Worm (Caenorhabditis elegans) whole organism, L3 larva: Measurements from ENCODE around the gene lpd-7.
A peak's percentile ranks its signal among the peaks of the same experiment; 100 is the strongest.

ENCODE experiments used
- R02D3.7 ChIP-seq: fragments of 150-350 bp; optimal IDR thresholded peaks from 2 replicates; lab custom pipeline; 2014; ENCODE audit warnings: missing biosample characterization, missing genetic modification characterization
- ZK546.5 ChIP-seq: sonication (generic microtip); optimal IDR thresholded peaks from 2 replicates; lab custom pipeline; 2017; ENCODE audit warnings: missing biosample characterization, missing genetic modification characterization
- aly-2 ChIP-seq: fragments of 150-350 bp; optimal IDR thresholded peaks from 2 replicates; lab custom pipeline; 2014; ENCODE audit warnings: missing biosample characterization, missing genetic modification characterization
- ama-1 ChIP-seq: fragments of 150-350 bp; optimal IDR thresholded peaks from 2 replicates; lab custom pipeline; 2018
- ceh-16 ChIP-seq: sonication (generic microtip); optimal IDR thresholded peaks from 2 replicates; lab custom pipeline; 2017; ENCODE audit warnings: missing biosample characterization, missing genetic modification characterization
- ceh-28 ChIP-seq: fragments of 150-350 bp; optimal IDR thresholded peaks from 2 replicates; lab custom pipeline; 2014; ENCODE audit warnings: missing biosample characterization, missing genetic modification reagents, missing genetic modification characterization
- ceh-82 ChIP-seq: fragments of 150-350 bp; optimal IDR thresholded peaks from 2 replicates; lab custom pipeline; 2014; ENCODE audit warnings: missing biosample characterization, missing genetic modification characterization
- ceh-9 ChIP-seq: sonication (generic microtip); optimal IDR thresholded peaks from 2 replicates; lab custom pipeline; 2018; ENCODE audit warnings: missing biosample characterization, missing genetic modification characterization
- daf-12 ChIP-seq: fragments of 150-350 bp; optimal IDR thresholded peaks from 2 replicates; lab custom pipeline; 2014; ENCODE audit warnings: missing biosample characterization, missing genetic modification reagents, missing genetic modification characterization
- egl-27 ChIP-seq: sonication (generic microtip); optimal IDR thresholded peaks from 4 replicates; lab custom pipeline; 2017; ENCODE audit warnings: missing biosample characterization, missing genetic modification reagents, missing genetic modification characterization
- elt-1 ChIP-seq: fragments of 150-350 bp; optimal IDR thresholded peaks from 2 replicates; lab custom pipeline; 2014; ENCODE audit warnings: missing biosample characterization, missing genetic modification characterization
- elt-2 ChIP-seq: sonication (generic microtip); optimal IDR thresholded peaks from 2 replicates; lab custom pipeline; 2016; ENCODE audit warnings: missing genetic modification reagents, mild to moderate bottlenecking, missing genetic modification characterization, missing compliant biosample characterization
- elt-3 ChIP-seq, 3 experiments: fragments of 150-350 bp in 1 of 3; sonication (generic microtip) in 2 of 3; optimal IDR thresholded peaks; 2 replicates in 2 of 3; 4 replicates in 1 of 3; lab custom pipeline; 2014 to 2017; ENCODE audit warnings: missing biosample characterization in 3 of 3, missing genetic modification characterization in 3 of 3
- eor-1 ChIP-seq, 2 experiments: fragments of 150-350 bp; optimal IDR thresholded peaks; 2 replicates each; lab custom pipeline; 2014 to 2018; ENCODE audit warnings: missing biosample characterization in 2 of 2, missing genetic modification characterization in 2 of 2
- fkh-2 ChIP-seq: fragments of 150-350 bp; optimal IDR thresholded peaks from 2 replicates; lab custom pipeline; 2014; ENCODE audit warnings: missing biosample characterization, missing genetic modification reagents, missing genetic modification characterization
- fos-1 ChIP-seq: fragments of 150-350 bp; optimal IDR thresholded peaks from 2 replicates; lab custom pipeline; 2014; ENCODE audit warnings: missing biosample characterization, missing genetic modification characterization
- hmg-11 ChIP-seq: sonication (generic microtip); optimal IDR thresholded peaks from 2 replicates; lab custom pipeline; 2016; ENCODE audit warnings: missing genetic modification characterization, missing compliant biosample characterization
- jun-1 ChIP-seq: fragments of 150-350 bp; optimal IDR thresholded peaks from 2 replicates; lab custom pipeline; 2014; ENCODE audit warnings: missing biosample characterization, missing genetic modification reagents, missing genetic modification characterization
- lin-15B ChIP-seq: fragments of 150-350 bp; optimal IDR thresholded peaks from 2 replicates; lab custom pipeline; 2014; ENCODE audit warnings: missing biosample characterization, missing genetic modification characterization
- lin-39 ChIP-seq: fragments of 150-350 bp; optimal IDR thresholded peaks from 2 replicates; lab custom pipeline; 2018; ENCODE audit warnings: missing biosample characterization, missing genetic modification reagents, missing genetic modification characterization
- lsy-12 ChIP-seq: sonication (generic microtip); optimal IDR thresholded peaks from 2 replicates; lab custom pipeline; 2016; ENCODE audit warnings: mild to moderate bottlenecking, missing genetic modification characterization, missing compliant biosample characterization
- mdl-1 ChIP-seq: fragments of 150-350 bp; optimal IDR thresholded peaks from 2 replicates; lab custom pipeline; 2014; ENCODE audit warnings: missing biosample characterization, missing genetic modification characterization
- mml-1 ChIP-seq: fragments of 150-350 bp; sonication (generic microtip); optimal IDR thresholded peaks from 3 replicates; lab custom pipeline; 2014; ENCODE audit warnings: missing biosample characterization, missing genetic modification characterization
- nfya-1 ChIP-seq: sonication (generic microtip); optimal IDR thresholded peaks from 2 replicates; lab custom pipeline; 2017; ENCODE audit warnings: missing genetic modification characterization, mild to moderate bottlenecking, missing compliant biosample characterization, antibody characterized with exemption, moderate library complexity; ENCODE audit not compliant: insufficient read depth
- nhr-11 ChIP-seq: fragments of 150-350 bp; optimal IDR thresholded peaks from 2 replicates; lab custom pipeline; 2014; ENCODE audit warnings: missing biosample characterization, missing genetic modification characterization
- nhr-23 ChIP-seq: fragments of 150-350 bp; optimal IDR thresholded peaks from 2 replicates; lab custom pipeline; 2014; ENCODE audit warnings: missing biosample characterization, missing genetic modification reagents, missing genetic modification characterization
- nhr-237 ChIP-seq: fragments of 150-350 bp; optimal IDR thresholded peaks from 2 replicates; lab custom pipeline; 2014; ENCODE audit warnings: missing biosample characterization, missing genetic modification characterization
- nhr-25 ChIP-seq: sonication (generic microtip); optimal IDR thresholded peaks from 2 replicates; lab custom pipeline; 2017; ENCODE audit warnings: missing biosample characterization, missing genetic modification characterization
- nhr-43 ChIP-seq: sonication (generic microtip); optimal IDR thresholded peaks from 2 replicates; lab custom pipeline; 2016; ENCODE audit warnings: mild to moderate bottlenecking, missing genetic modification characterization, missing compliant biosample characterization; ENCODE audit not compliant: poor library complexity, severe bottlenecking
- nhr-67 ChIP-seq: fragments of 150-350 bp; optimal IDR thresholded peaks from 2 replicates; lab custom pipeline; 2014; ENCODE audit warnings: missing biosample characterization, missing genetic modification characterization
- nhr-76 ChIP-seq: fragments of 150-350 bp; sonication (generic microtip); optimal IDR thresholded peaks from 5 replicates; lab custom pipeline; 2014; ENCODE audit warnings: missing biosample characterization, missing genetic modification characterization
- nhr-77 ChIP-seq: fragments of 150-350 bp; optimal IDR thresholded peaks from 2 replicates; lab custom pipeline; 2014; ENCODE audit warnings: missing biosample characterization, missing genetic modification characterization
- pha-4 ChIP-seq: fragments of 150-350 bp; optimal IDR thresholded peaks from 2 replicates; lab custom pipeline; 2014; ENCODE audit warnings: missing biosample characterization, missing genetic modification reagents, missing genetic modification characterization
- sea-2 ChIP-seq: fragments of 150-350 bp; sonication (generic microtip); optimal IDR thresholded peaks from 4 replicates; lab custom pipeline; 2014; ENCODE audit warnings: missing biosample characterization, missing genetic modification reagents, missing genetic modification characterization
- skn-1 ChIP-seq: fragments of 150-350 bp; optimal IDR thresholded peaks from 2 replicates; lab custom pipeline; 2014; ENCODE audit warnings: missing biosample characterization, missing genetic modification characterization
- snpc-4 ChIP-seq: fragments of 150-350 bp; optimal IDR thresholded peaks from 2 replicates; lab custom pipeline; 2014; ENCODE audit warnings: missing biosample characterization, missing genetic modification characterization
- tbx-2 ChIP-seq: sonication (generic microtip); optimal IDR thresholded peaks from 2 replicates; lab custom pipeline; 2016; ENCODE audit warnings: mild to moderate bottlenecking, missing genetic modification characterization, missing compliant biosample characterization
- unc-39 ChIP-seq: sonication (generic microtip); optimal IDR thresholded peaks from 4 replicates; lab custom pipeline; 2017; ENCODE audit warnings: missing biosample characterization, missing genetic modification characterization
- unc-62 ChIP-seq: fragments of 150-350 bp; sonication (generic microtip); optimal IDR thresholded peaks from 4 replicates; lab custom pipeline; 2014; ENCODE audit warnings: missing biosample characterization, missing genetic modification reagents, missing genetic modification characterization
- zag-1 ChIP-seq: fragments of 150-350 bp; optimal IDR thresholded peaks from 2 replicates; lab custom pipeline; 2014; ENCODE audit warnings: missing biosample characterization, missing genetic modification characterization
- ztf-11 ChIP-seq: fragments of 150-350 bp; optimal IDR thresholded peaks from 2 replicates; lab custom pipeline; 2014; ENCODE audit warnings: missing biosample characterization, missing genetic modification characterization
- ztf-4 ChIP-seq: fragments of 150-350 bp; optimal IDR thresholded peaks from 2 replicates; lab custom pipeline; 2014; ENCODE audit warnings: missing biosample characterization, missing genetic modification characterization

lpd-7 gene

DNA sequence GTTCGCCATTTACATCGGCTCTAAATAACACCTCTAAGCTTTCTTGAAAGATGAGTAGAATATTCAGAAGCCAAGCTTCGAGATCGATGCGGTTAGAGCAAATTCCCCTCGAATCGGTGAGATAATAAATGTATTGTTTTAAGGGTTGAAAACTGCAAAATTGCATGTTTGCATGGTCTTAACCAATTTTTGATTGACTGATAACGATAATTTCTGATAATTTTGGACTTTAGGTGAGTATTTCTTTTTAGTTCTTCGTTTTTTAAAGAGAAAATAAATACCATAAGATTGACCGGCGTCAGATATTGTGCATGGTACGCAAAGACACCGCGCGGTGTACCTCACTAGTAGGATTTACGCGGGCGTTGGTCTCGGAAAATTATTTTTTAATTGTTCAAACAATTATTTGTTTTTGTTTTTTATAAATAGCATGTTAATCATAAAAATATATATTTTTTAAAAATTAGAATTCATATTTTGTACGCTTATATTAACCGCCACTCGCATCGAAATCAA, 11.0 kb downstream of the lpd-7 start, which contains the start of gene cup-5:
TSS of gene cup-5 (plus strand) at position 51 of the 516 bp plus-strand sequence.
- no peak for TF ChIP-seq aly-2 (tag; lab: Kevin White, UChicago)
- TF ChIP-seq mdl-1 (tag; lab: Kevin White, UChicago) = no peak
- TF ChIP-seq lsy-12 = no peak
- no peak for TF ChIP-seq ZK546.5 (tag; lab: Kevin White, UChicago)
- no peak for TF ChIP-seq nhr-77 (tag; lab: Kevin White, UChicago)
- no peak for TF ChIP-seq fkh-2
- TF ChIP-seq nhr-76 (tag; lab: Kevin White, UChicago) = no peak
- no peak for TF ChIP-seq fos-1 (tag; lab: Kevin White, UChicago)
- no peak for TF ChIP-seq jun-1 (tag; lab: Kevin White, UChicago)
- no peak for TF ChIP-seq nhr-11 (tag; lab: Kevin White, UChicago)
- peak; percentile 80 for TF ChIP-seq pha-4 (tag; lab: Kevin White, UChicago)
- no peak for TF ChIP-seq nhr-23 (tag; lab: Kevin White, UChicago)
- TF ChIP-seq eor-1 (tag; optimal IDR thresholded peaks at IDR 0.05; lab: Kevin White, UChicago) = no peak
- TF ChIP-seq elt-3 (tag; optimal IDR thresholded peaks at IDR 0.05; lab: Kevin White, UChicago) = no peak
- peak; percentile 7 for TF ChIP-seq lin-39 (tag; lab: Kevin White, UChicago)
- no peak for TF ChIP-seq ceh-82
- no peak for TF ChIP-seq hmg-11 (tag; lab: Kevin White, UChicago)
- TF ChIP-seq daf-12 = no peak
- TF ChIP-seq ceh-16 (tag; lab: Kevin White, UChicago) = no peak
- peak; percentile 39 for TF ChIP-seq lin-15B (tag; lab: Kevin White, UChicago)
- TF ChIP-seq ztf-4 = no peak
- no peak for TF ChIP-seq sea-2 (GFP tag; lab: Kevin White, UChicago)
- no peak for TF ChIP-seq skn-1 (tag; lab: Kevin White, UChicago)
- TF ChIP-seq egl-27 (tag; lab: Kevin White, UChicago) = no peak
- no peak for TF ChIP-seq nhr-43
- peak; percentile 5 for TF ChIP-seq nhr-25
- no peak for TF ChIP-seq nhr-237
- no peak for TF ChIP-seq nhr-67 (tag; lab: Kevin White, UChicago)
- peak; percentile 84 for TF ChIP-seq R02D3.7 (tag; lab: Kevin White, UChicago)
- TF ChIP-seq elt-2 = peak; percentile 27
- TF ChIP-seq tbx-2 (tag; lab: Kevin White, UChicago) = no peak
- no peak for TF ChIP-seq unc-62 (GFP tag; lab: Kevin White, UChicago)
- no peak for TF ChIP-seq ceh-9 (tag; lab: Kevin White, UChicago)
- TF ChIP-seq mml-1 = no peak
- TF ChIP-seq unc-39 = no peak
- TF ChIP-seq elt-1 (tag; lab: Kevin White, UChicago) = no peak
- TF ChIP-seq ama-1 (lab: Kevin White, UChicago) = no peak
- no peak for TF ChIP-seq snpc-4 (tag; lab: Kevin White, UChicago)
- TF ChIP-seq ztf-11 (tag; lab: Kevin White, UChicago) = no peak
- peak; percentile 45 for TF ChIP-seq nfya-1 (tag; lab: Kevin White, UChicago)

DNA sequence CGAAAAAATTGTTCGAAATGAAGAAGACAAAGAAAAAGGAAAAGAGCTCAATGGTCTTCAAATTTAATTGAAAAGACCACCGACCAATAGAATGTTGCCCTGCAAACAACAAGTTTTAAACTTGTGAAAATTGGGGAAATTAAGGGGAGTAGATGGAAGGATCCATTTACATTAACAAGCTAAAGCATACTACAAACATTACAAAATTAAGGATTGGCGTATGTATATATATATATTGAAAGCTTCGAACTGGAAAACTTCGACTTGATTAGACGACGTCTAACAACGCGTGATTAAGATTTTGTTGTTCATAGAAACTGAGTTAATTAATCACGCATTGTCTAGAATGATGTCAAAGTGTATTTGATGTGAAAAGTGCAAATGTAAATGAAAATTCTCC, 15.1 kb downstream of the lpd-7 start, which contains the start of gene R13A5.15:
TSS of gene R13A5.15 (minus strand) at position 101 of the 400 bp plus-strand sequence.
- TF ChIP-seq fkh-2 (no peak), zag-1 (tag; lab: Kevin White, UChicago) (no peak), nhr-25 (no peak), tbx-2 (tag; lab: Kevin White, UChicago) (no peak), R02D3.7 (tag; lab: Kevin White, UChicago) (no peak), jun-1 (tag; lab: Kevin White, UChicago) (no peak), sea-2 (GFP tag; lab: Kevin White, UChicago) (no peak), nhr-67 (tag; lab: Kevin White, UChicago) (no peak), hmg-11 (tag; lab: Kevin White, UChicago) (no peak), ceh-28 (tag; lab: Kevin White, UChicago) (no peak)
